Fruit fly (Drosophila melanogaster): ENCODE results near the gene REPTOR-BP.

DNA sequence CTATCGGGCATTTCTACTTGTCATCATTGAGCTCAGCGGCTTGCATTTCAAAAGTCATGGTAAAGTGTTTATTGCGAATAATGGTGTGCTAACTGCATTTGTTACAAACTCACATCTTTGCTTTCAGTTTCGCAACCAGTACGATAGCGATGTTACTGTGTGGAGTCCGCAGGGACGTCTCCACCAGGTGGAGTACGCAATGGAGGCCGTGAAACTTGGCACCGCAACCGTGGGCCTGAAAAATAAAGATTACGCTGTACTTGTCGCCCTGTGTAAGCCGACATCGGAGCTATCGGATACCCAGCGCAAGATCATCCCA, 42.6 kb upstream of the REPTOR-BP start:
- TF ChIP-seq Gug (GFP tag; IDR thresholded peaks at IDR 0.05) = no peak
- TF ChIP-seq Blimp-1 (GFP tag; optimal IDR thresholded peaks at IDR 0.05) = no peak
- TF ChIP-seq CG6163 (GFP tag; IDR thresholded peaks at IDR 0.05) = no peak
- no peak for TF ChIP-seq CG11902 (GFP tag; optimal IDR thresholded peaks at IDR 0.05)
- no peak for TF ChIP-seq Hr39 (GFP tag; optimal IDR thresholded peaks at IDR 0.05)
- TF ChIP-seq fd59A (GFP tag; optimal IDR thresholded peaks at IDR 0.05) = no peak
- TF ChIP-seq Eip75B (GFP tag; optimal IDR thresholded peaks at IDR 0.05) = no peak
- TF ChIP-seq CG16779 (tag; optimal IDR thresholded peaks at IDR 0.05) = no peak
- TF ChIP-seq CG9139 (GFP tag; optimal IDR thresholded peaks at IDR 0.05) = no peak
- no peak for TF ChIP-seq OdsH (GFP tag; optimal IDR thresholded peaks at IDR 0.05)
